Fruit fly (Drosophila melanogaster): ENCODE results near the gene Grip.

Grip gene

DNA sequence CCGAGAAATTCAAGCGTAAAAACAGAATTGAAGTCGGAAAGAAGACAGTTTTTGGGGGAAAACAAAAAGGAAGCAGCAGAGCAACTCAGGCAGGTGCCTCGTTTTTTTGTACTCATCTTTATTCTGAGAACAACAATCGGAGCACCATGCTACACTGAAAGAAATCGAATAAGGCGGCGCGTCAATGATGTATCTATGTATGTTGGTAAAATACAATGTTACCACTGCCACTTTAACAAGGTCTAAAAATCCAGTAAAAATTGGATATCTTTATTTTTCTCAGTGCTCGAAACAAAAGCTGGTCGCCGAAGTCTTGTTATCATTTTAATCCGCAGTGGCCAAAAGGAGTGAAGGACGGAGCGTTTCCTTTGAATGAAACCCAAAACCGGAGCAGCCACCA is 63.9 kb downstream of the Grip start:
- no peak for TF ChIP-seq Jra (GFP tag; optimal IDR thresholded peaks at IDR 0.05)
- no peak for TF ChIP-seq dsf (GFP tag; optimal IDR thresholded peaks at IDR 0.05; ENCODE audit: borderline replicate concordance)
- TF ChIP-seq lola (GFP tag; optimal IDR thresholded peaks at IDR 0.05): no peak
- peak; percentile 43 for TF ChIP-seq dmrt93B (GFP tag; optimal IDR thresholded peaks at IDR 0.05)
- TF ChIP-seq CG9705 (GFP tag; optimal IDR thresholded peaks at IDR 0.05): peak; percentile 58
- TF ChIP-seq sage (GFP tag; optimal IDR thresholded peaks at IDR 0.05): peak; percentile 35
- no peak for TF ChIP-seq GATAd (GFP tag; optimal IDR thresholded peaks at IDR 0.05)
- peak; percentile 28 for TF ChIP-seq CG32264 (GFP tag; optimal IDR thresholded peaks at IDR 0.05)
- peak; percentile 76 for TF ChIP-seq fru (GFP tag; optimal IDR thresholded peaks at IDR 0.05)
- TF ChIP-seq Abd-B (GFP tag; optimal IDR thresholded peaks at IDR 0.05): no peak
- no peak for TF ChIP-seq Dif (GFP tag; optimal IDR thresholded peaks at IDR 0.05; ENCODE audit: partially characterized antibody)
- TF ChIP-seq usp (GFP tag; optimal IDR thresholded peaks at IDR 0.05): no peak
- TF ChIP-seq Hnf4 (GFP tag; optimal IDR thresholded peaks at IDR 0.05): peak; percentile 18
- TF ChIP-seq h (GFP tag; optimal IDR thresholded peaks at IDR 0.05): peak; percentile 68
- peak in 1 of 2 experiments; percentile 78 for TF ChIP-seq foxo (GFP tag; optimal IDR thresholded peaks at IDR 0.05)
- TF ChIP-seq Rel (GFP tag; optimal IDR thresholded peaks at IDR 0.05): no peak
- TF ChIP-seq Rel (tag; optimal IDR thresholded peaks at IDR 0.05): peak; percentile 19
- TF ChIP-seq dl (GFP tag; optimal IDR thresholded peaks at IDR 0.05; ENCODE audit: insufficient read depth in 1 of 2, partially characterized antibody in 2 of 2): no peak
- TF ChIP-seq brk (GFP tag; optimal IDR thresholded peaks at IDR 0.05): peak; percentile 7
- peak; percentile 74 for TF ChIP-seq br (GFP tag; optimal IDR thresholded peaks at IDR 0.05)
- peak; percentile 64 for TF ChIP-seq woc (GFP tag; optimal IDR thresholded peaks at IDR 0.05)
- TF ChIP-seq OdsH (GFP tag; optimal IDR thresholded peaks at IDR 0.05): peak; percentile 58
- TF ChIP-seq rgr (GFP tag; optimal IDR thresholded peaks at IDR 0.05): peak; percentile 60
- TF ChIP-seq psq (GFP tag; optimal IDR thresholded peaks at IDR 0.05): peak; percentile 55
- peak; percentile 76 for TF ChIP-seq HLH106 (tag; optimal IDR thresholded peaks at IDR 0.05)
- peak; percentile 75 for TF ChIP-seq ey (GFP tag; optimal IDR thresholded peaks at IDR 0.05)
- TF ChIP-seq tai (GFP tag; optimal IDR thresholded peaks at IDR 0.05): no peak
- TF ChIP-seq Myc (optimal IDR thresholded peaks at IDR 0.05): no peak
- peak; percentile 69 for TF ChIP-seq Sp1 (GFP tag; optimal IDR thresholded peaks at IDR 0.05)

DNA sequence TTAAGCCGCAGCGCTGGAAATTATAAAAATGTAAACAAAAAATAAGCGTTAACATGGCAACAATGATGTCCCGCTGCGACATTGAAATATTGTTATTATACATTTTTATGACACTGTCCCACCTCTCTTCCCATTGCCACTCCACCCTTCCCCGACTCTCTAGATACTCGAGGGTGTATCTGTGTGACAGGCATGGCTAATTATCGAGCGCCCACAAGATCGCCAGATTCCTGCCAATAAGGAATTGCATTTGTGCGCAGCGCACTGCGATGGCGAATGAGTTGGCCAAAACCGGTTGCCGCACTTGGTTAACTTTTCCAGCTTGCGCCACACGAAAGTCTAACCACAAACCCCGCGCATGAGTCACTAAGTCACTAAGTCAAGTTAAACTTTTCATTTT is 64.5 kb downstream of the Grip start:
- TF ChIP-seq N (GFP tag; optimal IDR thresholded peaks at IDR 0.05) (no peak), foxo (GFP tag; optimal IDR thresholded peaks at IDR 0.05) (no peak), HLH106 (tag; optimal IDR thresholded peaks at IDR 0.05) (no peak), CG9705 (GFP tag; optimal IDR thresholded peaks at IDR 0.05) (no peak), Vsx2 (GFP tag; optimal IDR thresholded peaks at IDR 0.05; ENCODE audit: partially characterized antibody) (peak; percentile 93), Sp1 (GFP tag; optimal IDR thresholded peaks at IDR 0.05) (no peak), Hnf4 (GFP tag; optimal IDR thresholded peaks at IDR 0.05) (no peak)

DNA sequence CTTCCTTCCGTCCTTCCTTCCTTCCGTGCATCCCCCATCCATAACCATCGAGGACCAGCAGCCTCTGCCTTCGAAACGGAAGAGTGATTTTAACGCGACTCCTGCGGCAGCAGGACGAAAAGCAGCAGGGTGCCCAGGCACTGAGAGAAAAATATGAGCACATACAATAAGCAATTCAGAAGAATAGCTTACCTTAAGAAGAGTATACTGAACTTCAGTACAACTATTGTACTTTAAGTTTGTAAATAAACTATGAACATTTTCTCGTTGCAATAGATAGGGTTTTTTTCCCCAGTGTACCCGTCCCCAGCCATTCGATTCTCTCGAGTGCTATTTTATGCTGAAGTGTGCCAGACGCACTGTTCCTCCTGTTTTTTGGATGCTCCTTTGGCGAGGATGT is 65.6 kb downstream of the Grip start:
- TF ChIP-seq Dif (GFP tag; optimal IDR thresholded peaks at IDR 0.05; ENCODE audit: partially characterized antibody) (no peak), HLH106 (tag; optimal IDR thresholded peaks at IDR 0.05) (peak; percentile 71), CrebA (GFP tag; optimal IDR thresholded peaks at IDR 0.05; ENCODE audit: borderline replicate concordance) (no peak), lola (GFP tag; optimal IDR thresholded peaks at IDR 0.05) (no peak), GATAd (GFP tag; optimal IDR thresholded peaks at IDR 0.05) (no peak), Myc (optimal IDR thresholded peaks at IDR 0.05) (no peak), rgr (GFP tag; optimal IDR thresholded peaks at IDR 0.05) (peak; percentile 67), ey (GFP tag; optimal IDR thresholded peaks at IDR 0.05) (peak; percentile 77), tai (GFP tag; optimal IDR thresholded peaks at IDR 0.05) (no peak), Hr78 (GFP tag; optimal IDR thresholded peaks at IDR 0.05) (no peak), br (GFP tag; optimal IDR thresholded peaks at IDR 0.05) (peak; percentile 66), sage (GFP tag; optimal IDR thresholded peaks at IDR 0.05) (no peak), psq (GFP tag; optimal IDR thresholded peaks at IDR 0.05) (peak; percentile 50), Rel (GFP tag; optimal IDR thresholded peaks at IDR 0.05) (no peak), Rel (tag; optimal IDR thresholded peaks at IDR 0.05) (peak; percentile 44), brk (GFP tag; optimal IDR thresholded peaks at IDR 0.05) (no peak), Dfd (GFP tag; optimal IDR thresholded peaks at IDR 0.05) (no peak), sv (GFP tag; optimal IDR thresholded peaks at IDR 0.05) (peak; percentile 70), woc (GFP tag; optimal IDR thresholded peaks at IDR 0.05) (peak; percentile 42), h (GFP tag; optimal IDR thresholded peaks at IDR 0.05) (peak; percentile 75), dsf (GFP tag; optimal IDR thresholded peaks at IDR 0.05; ENCODE audit: borderline replicate concordance) (no peak), fru (GFP tag; optimal IDR thresholded peaks at IDR 0.05) (peak; percentile 81), Sp1 (GFP tag; optimal IDR thresholded peaks at IDR 0.05) (peak; percentile 72), Mio (GFP tag; optimal IDR thresholded peaks at IDR 0.05) (no peak), N (GFP tag; optimal IDR thresholded peaks at IDR 0.05) (no peak), jim (GFP tag; optimal IDR thresholded peaks at IDR 0.05) (no peak), Jra (GFP tag; optimal IDR thresholded peaks at IDR 0.05) (no peak), Vsx2 (GFP tag; optimal IDR thresholded peaks at IDR 0.05; ENCODE audit: partially characterized antibody) (no peak), Hr83 (GFP tag; optimal IDR thresholded peaks at IDR 0.05; ENCODE audit: poor library complexity, severe bottlenecking) (no peak), CG32264 (GFP tag; optimal IDR thresholded peaks at IDR 0.05) (peak; percentile 14), OdsH (GFP tag; optimal IDR thresholded peaks at IDR 0.05) (peak; percentile 54), CG9705 (GFP tag; optimal IDR thresholded peaks at IDR 0.05) (peak; percentile 63), dl (GFP tag; optimal IDR thresholded peaks at IDR 0.05; ENCODE audit: insufficient read depth in 1 of 2, partially characterized antibody in 2 of 2) (no peak), pan (optimal IDR thresholded peaks at IDR 0.05) (no peak), Abd-B (GFP tag; optimal IDR thresholded peaks at IDR 0.05) (no peak), dmrt93B (GFP tag; optimal IDR thresholded peaks at IDR 0.05) (peak; percentile 55), foxo (GFP tag; optimal IDR thresholded peaks at IDR 0.05) (peak in 1 of 2 experiments; percentile 76), usp (GFP tag; optimal IDR thresholded peaks at IDR 0.05) (no peak), Hnf4 (GFP tag; optimal IDR thresholded peaks at IDR 0.05) (peak; percentile 48)

All from whole organism, wandering third instar larva.